Fruit fly (Drosophila melanogaster) whole organism, embryonic: Measurements from ENCODE around the gene Polr2G.

Experiments used
- BEAF-32 ChIP-seq: fragments of 200-800 bp; sonication (Bioruptor generic); optimal IDR thresholded peaks from 3 replicates; lab custom pipeline; 2017; ENCODE audit warnings: missing biosample characterization, missing genetic modification characterization, mild to moderate bottlenecking, moderate library complexity, missing genetic modification reagents
- CG10209 ChIP-seq: fragments of 200-800 bp; sonication (Bioruptor generic); optimal IDR thresholded peaks from 3 replicates; lab custom pipeline; 2017; ENCODE audit warnings: missing biosample characterization, mild to moderate bottlenecking, missing genetic modification characterization, missing genetic modification reagents
- CG10462 ChIP-seq: fragments of 200-800 bp; sonication (Bioruptor generic); optimal IDR thresholded peaks from 2 replicates; lab custom pipeline; 2016; ENCODE audit warnings: missing biosample characterization, missing genetic modification characterization
- CG10565 ChIP-seq: fragments of 200-800 bp; sonication (Bioruptor generic); optimal IDR thresholded peaks from 3 replicates; lab custom pipeline; 2016; ENCODE audit warnings: missing biosample characterization, mild to moderate bottlenecking, missing genetic modification characterization
- CG10979 ChIP-seq: fragments of 200-800 bp; sonication (Bioruptor generic); optimal IDR thresholded peaks from 2 replicates; lab custom pipeline; 2018; ENCODE audit warnings: missing biosample characterization, mild to moderate bottlenecking, missing genetic modification characterization, moderate library complexity
- CG11695 ChIP-seq: fragments of 200-800 bp; sonication (Bioruptor generic); IDR thresholded peaks from 3 replicates; pipeline ENCODE4 v1.3.6; 2022; ENCODE audit warnings: missing biosample characterization, missing genetic modification characterization
- CG12236 ChIP-seq: fragments of 200-800 bp; sonication (Bioruptor generic); optimal IDR thresholded peaks from 2 replicates; lab custom pipeline; 2016; ENCODE audit warnings: missing biosample characterization, missing genetic modification characterization
- CG14710 ChIP-seq: fragments of 200-800 bp; sonication (Bioruptor generic); optimal IDR thresholded peaks from 3 replicates; lab custom pipeline; 2019; ENCODE audit warnings: missing biosample characterization, mild to moderate bottlenecking, missing genetic modification characterization, moderate library complexity
- CG1647 ChIP-seq: fragments of 200-800 bp; sonication (Bioruptor generic); optimal IDR thresholded peaks from 3 replicates; lab custom pipeline; 2016; ENCODE audit warnings: missing biosample characterization, missing genetic modification characterization
- CG17359 ChIP-seq: fragments of 200-800 bp; sonication (Bioruptor generic); optimal IDR thresholded peaks from 3 replicates; lab custom pipeline; 2018; ENCODE audit warnings: missing biosample characterization, mild to moderate bottlenecking, missing genetic modification characterization, moderate library complexity
- CG17829 ChIP-seq: fragments of 200-800 bp; optimal IDR thresholded peaks from 2 replicates; lab custom pipeline; 2019; ENCODE audit warnings: missing biosample characterization, mild to moderate bottlenecking, missing genetic modification characterization, moderate library complexity
- CG18599 ChIP-seq: fragments of 200-800 bp; sonication (Bioruptor generic); optimal IDR thresholded peaks from 3 replicates; lab custom pipeline; 2017; ENCODE audit warnings: missing biosample characterization, missing genetic modification characterization, mild to moderate bottlenecking, moderate library complexity, missing genetic modification reagents
- CG31441 ChIP-seq: fragments of 200-800 bp; sonication (Bioruptor generic); IDR thresholded peaks from 2 replicates; pipeline ENCODE4 v1.3.6; 2022; ENCODE audit warnings: missing biosample characterization, missing genetic modification characterization
- CG3847 ChIP-seq: fragments of 200-800 bp; sonication (Bioruptor generic); IDR thresholded peaks from 2 replicates; pipeline ENCODE4 v1.3.6; 2022; ENCODE audit warnings: missing biosample characterization, missing genetic modification characterization
- CG43689 ChIP-seq: fragments of 200-800 bp; sonication (Bioruptor generic); IDR thresholded peaks from 2 replicates; pipeline ENCODE4 v1.3.6; 2022; ENCODE audit warnings: missing biosample characterization, missing genetic modification characterization
- CG4404 ChIP-seq: fragments of 200-800 bp; sonication (Bioruptor generic); IDR thresholded peaks from 2 replicates; pipeline ENCODE4 v1.3.6; 2022; ENCODE audit warnings: missing biosample characterization, missing genetic modification characterization
- CG4424 ChIP-seq: fragments of 200-800 bp; sonication (Bioruptor generic); optimal IDR thresholded peaks from 3 replicates; lab custom pipeline; 2016; ENCODE audit warnings: missing biosample characterization, missing genetic modification characterization
- CG5180 ChIP-seq: fragments of 200-800 bp; sonication (Bioruptor generic); optimal IDR thresholded peaks from 3 replicates; lab custom pipeline; 2017; ENCODE audit warnings: missing biosample characterization, missing genetic modification characterization, mild to moderate bottlenecking, moderate library complexity, missing genetic modification reagents
- CG6689 ChIP-seq: fragments of 200-800 bp; sonication (Bioruptor generic); IDR thresholded peaks from 2 replicates; pipeline ENCODE4 v1.3.6; 2022; ENCODE audit warnings: missing biosample characterization, missing genetic modification characterization
- CG6813 ChIP-seq: fragments of 200-800 bp; sonication (Bioruptor generic); optimal IDR thresholded peaks from 2 replicates; lab custom pipeline; 2017; ENCODE audit warnings: missing biosample characterization, missing genetic modification characterization, mild to moderate bottlenecking, moderate library complexity, missing genetic modification reagents
- CG6854 ChIP-seq: fragments of 200-800 bp; sonication (Bioruptor generic); optimal IDR thresholded peaks from 3 replicates; lab custom pipeline; 2017; ENCODE audit warnings: missing biosample characterization, mild to moderate bottlenecking, missing genetic modification characterization
- CG8388 ChIP-seq: fragments of 200-800 bp; sonication (Bioruptor generic); optimal IDR thresholded peaks from 2 replicates; lab custom pipeline; 2019; ENCODE audit warnings: missing biosample characterization, mild to moderate bottlenecking, missing genetic modification characterization, moderate library complexity
- Camta ChIP-seq: fragments of 200-800 bp; sonication (Bioruptor generic); optimal IDR thresholded peaks from 2 replicates; lab custom pipeline; 2016; ENCODE audit warnings: missing biosample characterization, missing genetic modification characterization
- CoRest ChIP-seq: fragments of 200-800 bp; sonication (Bioruptor generic); optimal IDR thresholded peaks from 3 replicates; lab custom pipeline; 2018; ENCODE audit warnings: missing biosample characterization, mild to moderate bottlenecking, missing genetic modification characterization, moderate library complexity
- D ChIP-seq, 2 experiments: fragments of 200-800 bp in 1 of 2; fragments of >200 bp in 1 of 2; sonication (Bioruptor generic) in 1 of 2; optimal IDR thresholded peaks; 2 replicates in 1 of 2; 3 replicates in 1 of 2; lab custom pipeline; 2017; ENCODE audit warnings: mild to moderate bottlenecking in 1 of 2, missing biosample characterization in 1 of 2, missing genetic modification characterization in 1 of 2, missing genetic modification reagents in 1 of 2
- E2f2 ChIP-seq: fragments of 200-800 bp; sonication (Bioruptor generic); IDR thresholded peaks from 2 replicates; pipeline ENCODE4 v1.3.6; 2022; ENCODE audit warnings: missing biosample characterization, missing genetic modification characterization
- Ets65A ChIP-seq: fragments of 200-800 bp; sonication (Bioruptor generic); peaks from one replicate; lab custom pipeline; 2016; ENCODE audit warnings: missing biosample characterization, missing genetic modification characterization
- Fer1 ChIP-seq: fragments of 200-800 bp; sonication (Bioruptor generic); optimal IDR thresholded peaks from 2 replicates; lab custom pipeline; 2017; ENCODE audit warnings: missing biosample characterization, mild to moderate bottlenecking, missing genetic modification characterization
- H2.0 ChIP-seq: fragments of 200-800 bp; sonication (Bioruptor generic); IDR thresholded peaks from 2 replicates; pipeline ENCODE4 v1.3.6; 2022; ENCODE audit warnings: missing biosample characterization, missing genetic modification characterization
- Hey ChIP-seq: fragments of 200-800 bp; sonication (Bioruptor generic); optimal IDR thresholded peaks from 3 replicates; lab custom pipeline; 2018; ENCODE audit warnings: missing biosample characterization, mild to moderate bottlenecking, missing genetic modification characterization
- Lpt ChIP-seq: fragments of >200 bp; optimal IDR thresholded peaks from 2 replicates; lab custom pipeline; 2018; ENCODE audit warnings: missing biosample characterization, missing genetic modification characterization
- MTF-1 ChIP-seq: fragments of 200-800 bp; sonication (Bioruptor generic); optimal IDR thresholded peaks from 2 replicates; lab custom pipeline; 2018; ENCODE audit warnings: missing biosample characterization, mild to moderate bottlenecking, missing genetic modification characterization, borderline replicate concordance
- NC2β ChIP-seq: fragments of 200-800 bp; sonication (Bioruptor generic); optimal IDR thresholded peaks from 2 replicates; lab custom pipeline; 2016; ENCODE audit warnings: missing biosample characterization, missing genetic modification characterization
- Opbp ChIP-seq: fragments of 200-800 bp; sonication (Bioruptor generic); IDR thresholded peaks from 3 replicates; pipeline ENCODE4 v1.3.6; 2022; ENCODE audit warnings: missing biosample characterization, missing genetic modification characterization; ENCODE audit not compliant: partially characterized antibody
- Spps ChIP-seq: fragments of 200-800 bp; sonication (Bioruptor generic); optimal IDR thresholded peaks from 2 replicates; lab custom pipeline; 2018; ENCODE audit warnings: missing biosample characterization, mild to moderate bottlenecking, missing genetic modification characterization
- YL-1 ChIP-seq: fragments of 200-800 bp; sonication (Bioruptor generic); optimal IDR thresholded peaks from 3 replicates; lab custom pipeline; 2017; ENCODE audit warnings: missing biosample characterization, mild to moderate bottlenecking, missing genetic modification characterization
- bigmax ChIP-seq: fragments of 200-800 bp; sonication (Bioruptor generic); optimal IDR thresholded peaks from 2 replicates; lab custom pipeline; 2018; ENCODE audit warnings: missing biosample characterization, mild to moderate bottlenecking, missing genetic modification characterization
- cas ChIP-seq: fragments of 200-800 bp; sonication (Bioruptor generic); IDR thresholded peaks from 2 replicates; pipeline ENCODE4 v1.3.6; 2022; ENCODE audit warnings: missing biosample characterization, missing genetic modification characterization
- chinmo ChIP-seq: fragments of 200-800 bp; sonication (Bioruptor generic); IDR thresholded peaks from 4 replicates; pipeline ENCODE4 v1.3.6; 2022; ENCODE audit warnings: missing biosample characterization, missing genetic modification characterization; ENCODE audit not compliant: partially characterized antibody
- nmo ChIP-seq: fragments of 200-800 bp; sonication (Bioruptor generic); optimal IDR thresholded peaks from 2 replicates; lab custom pipeline; 2018; ENCODE audit warnings: missing biosample characterization, mild to moderate bottlenecking, missing genetic modification characterization, moderate library complexity
- peb ChIP-seq: fragments of 200-800 bp; sonication (Bioruptor generic); IDR thresholded peaks from 2 replicates; pipeline ENCODE4 v1.3.6; 2022; ENCODE audit warnings: missing biosample characterization, missing genetic modification characterization
- pfk ChIP-seq: fragments of 200-800 bp; sonication (Bioruptor generic); optimal IDR thresholded peaks from 2 replicates; lab custom pipeline; 2018; ENCODE audit warnings: missing biosample characterization, mild to moderate bottlenecking, missing genetic modification characterization, moderate library complexity
- repo ChIP-seq: fragments of 200-800 bp; sonication (Bioruptor generic); optimal IDR thresholded peaks from 2 replicates; lab custom pipeline; 2016; ENCODE audit warnings: missing biosample characterization, missing genetic modification characterization
- ssp ChIP-seq: fragments of 200-800 bp; sonication (Bioruptor generic); IDR thresholded peaks from 2 replicates; pipeline ENCODE4 v1.3.6; 2022; ENCODE audit warnings: missing biosample characterization, missing genetic modification characterization
- twi ChIP-seq: fragments of 200-800 bp; optimal IDR thresholded peaks from 2 replicates; lab custom pipeline; 2019; ENCODE audit warnings: missing biosample characterization, mild to moderate bottlenecking, missing genetic modification characterization, moderate library complexity
- vfl ChIP-seq: fragments of 200-800 bp; sonication (Bioruptor generic); optimal IDR thresholded peaks from 2 replicates; lab custom pipeline; 2016; ENCODE audit warnings: missing biosample characterization, missing genetic modification characterization
- wdn ChIP-seq: fragments of 200-800 bp; sonication (Bioruptor generic); IDR thresholded peaks from 2 replicates; pipeline ENCODE4 v1.3.6; 2022; ENCODE audit warnings: missing biosample characterization, missing genetic modification characterization
- zfh1 ChIP-seq: fragments of 200-800 bp; sonication (Bioruptor generic); IDR thresholded peaks from 3 replicates; pipeline ENCODE4 v1.3.6; 2022; ENCODE audit warnings: missing biosample characterization, missing genetic modification characterization
- zfh2 ChIP-seq: fragments of 200-800 bp; sonication (Bioruptor generic); optimal IDR thresholded peaks from 2 replicates; lab custom pipeline; 2016; ENCODE audit warnings: missing biosample characterization, missing genetic modification characterization

Gene Polr2G

DNA sequence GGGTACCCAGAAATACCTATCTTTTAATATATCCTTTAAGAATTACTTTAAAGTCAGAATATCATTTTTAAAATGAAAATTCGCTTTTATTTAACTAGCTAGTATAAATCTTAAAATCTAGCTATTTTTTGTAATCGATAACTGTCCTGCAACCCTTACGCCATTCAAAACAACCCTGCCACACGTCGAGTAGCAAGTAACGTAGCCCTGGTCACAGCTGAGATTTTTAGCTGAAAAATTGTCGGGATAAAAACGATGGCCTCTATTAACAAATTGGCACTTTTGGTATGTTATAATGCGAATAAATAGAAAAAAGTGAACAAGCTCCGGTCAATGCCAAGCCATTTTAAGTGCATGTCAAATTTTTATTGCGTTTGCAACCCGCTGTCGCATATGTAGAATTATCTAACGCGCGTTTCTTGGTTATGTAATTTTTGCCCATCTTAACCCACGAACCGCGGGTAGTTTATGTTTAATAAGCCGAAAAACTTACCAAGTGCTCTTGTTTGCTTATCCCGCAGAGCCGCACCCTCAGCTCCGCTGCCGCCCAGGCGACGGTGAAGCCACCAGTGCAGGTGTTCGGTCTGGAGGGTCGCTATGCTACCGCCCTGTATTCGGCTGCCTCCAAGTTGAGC, 42.5 kb upstream of the Polr2G start, which contains the start of gene ATPsynO (continued):
- TF ChIP-seq CG17829 (tag; lab: Kevin White, UChicago): peak; percentile 69
- TF ChIP-seq CG31441 (GFP tag; lab: Robert Waterston, UW): no peak; the same call in 1 of the 2 replicates
- no peak for TF ChIP-seq peb
- TF ChIP-seq twi: no peak
- no peak for TF ChIP-seq cas (GFP tag; lab: Robert Waterston, UW)
- peak; percentile 53 for TF ChIP-seq CG14710
- no peak for TF ChIP-seq Hey (tag; lab: Kevin White, UChicago)
- no peak for TF ChIP-seq MTF-1 (GFP tag; lab: Kevin White, UChicago)
- peak; percentile 60 for TF ChIP-seq Ets65A (GFP tag; lab: Kevin White, UChicago)
- no peak for TF ChIP-seq CG10462 (GFP tag; lab: Kevin White, UChicago)
- no peak for TF ChIP-seq CG10565
- TF ChIP-seq NC2β (GFP tag; lab: Kevin White, UChicago): no peak
- peak; percentile 0 for TF ChIP-seq CG10979 (tag; lab: Kevin White, UChicago)
- TF ChIP-seq Spps (tag; lab: Kevin White, UChicago): no peak
- TF ChIP-seq CG6689: no peak
- peak; percentile 8 for TF ChIP-seq vfl (GFP tag; lab: Kevin White, UChicago)
- TF ChIP-seq Fer1: peak; percentile 27
- TF ChIP-seq zfh1 (GFP tag; lab: Robert Waterston, UW): no peak
- TF ChIP-seq CG17359 (tag; lab: Kevin White, UChicago): no peak
- TF ChIP-seq CG6854 (GFP tag; lab: Kevin White, UChicago): no peak
- no peak for TF ChIP-seq CG10209 (GFP tag; lab: Kevin White, UChicago)
- TF ChIP-seq CoRest: no peak
- no peak for TF ChIP-seq CG5180
- TF ChIP-seq D (optimal IDR thresholded peaks at IDR 0.05; lab: Kevin White, UChicago): no peak
- TF ChIP-seq D (GFP tag; optimal IDR thresholded peaks at IDR 0.05; lab: Kevin White, UChicago): no peak
- TF ChIP-seq CG3847 (GFP tag; lab: Robert Waterston, UW): peak; percentile 17; the same call in 1 of the 2 replicates
- no peak for TF ChIP-seq CG8388 (GFP tag; lab: Kevin White, UChicago)
- TF ChIP-seq Camta (GFP tag; lab: Kevin White, UChicago): no peak
- TF ChIP-seq bigmax (GFP tag; lab: Kevin White, UChicago): peak; percentile 86
- peak; percentile 63 for TF ChIP-seq nmo (GFP tag; lab: Kevin White, UChicago)
- TF ChIP-seq CG43689: no peak
- TF ChIP-seq BEAF-32 (GFP tag; lab: Kevin White, UChicago): peak; percentile 57
- TF ChIP-seq CG1647: no peak
- TF ChIP-seq pfk (GFP tag; lab: Kevin White, UChicago): no peak
- TF ChIP-seq repo (GFP tag; lab: Kevin White, UChicago): no peak
- no peak for TF ChIP-seq ssp (GFP tag; lab: Robert Waterston, UW)
- no peak for TF ChIP-seq CG4404 (GFP tag; lab: Robert Waterston, UW)
- TF ChIP-seq CG11695 (GFP tag; lab: Robert Waterston, UW): no peak
- no peak for TF ChIP-seq CG6813 (GFP tag; lab: Kevin White, UChicago)
- peak; percentile 6; the same call in 1 of the 3 replicates for TF ChIP-seq Opbp (GFP tag; lab: Robert Waterston, UW)
- TF ChIP-seq E2f2 (GFP tag; lab: Robert Waterston, UW): peak; percentile 41; the same call in 1 of the 2 replicates
- no peak for TF ChIP-seq CG12236 (GFP tag; lab: Kevin White, UChicago)
- TF ChIP-seq Lpt (GFP tag; lab: Kevin White, UChicago): no peak
- TF ChIP-seq CG4424 (GFP tag; lab: Kevin White, UChicago): no peak
- TF ChIP-seq CG18599: no peak
- TF ChIP-seq H2.0 (GFP tag; lab: Robert Waterston, UW): no peak
- TF ChIP-seq wdn (GFP tag; lab: Robert Waterston, UW): no peak
- TF ChIP-seq zfh2 (GFP tag; lab: Kevin White, UChicago): no peak
- TF ChIP-seq YL-1 (GFP tag; lab: Kevin White, UChicago): peak; percentile 97
- peak; percentile 59; the same call in 1 of the 4 replicates for TF ChIP-seq chinmo (GFP tag; lab: Robert Waterston, UW)
